Worm (Caenorhabditis elegans) whole organism, late embryonic: ENCODE results near the gene F16G10.13.

Source experiments
- C08G9.2 ChIP-seq: sonication (generic microtip); optimal IDR thresholded peaks from 2 replicates; lab custom pipeline; 2016; ENCODE audit warnings: mild to moderate bottlenecking, missing genetic modification characterization, moderate library complexity, missing compliant biosample characterization
- C38D4.7 ChIP-seq: fragments of 200-800 bp; sonication (Bioruptor generic); optimal IDR thresholded peaks from 2 replicates; lab custom pipeline; 2018; ENCODE audit warnings: mild to moderate bottlenecking, missing genetic modification characterization, moderate library complexity, missing compliant biosample characterization
- K02D7.2 ChIP-seq: sonication (generic microtip); optimal IDR thresholded peaks from 2 replicates; lab custom pipeline; 2017; ENCODE audit warnings: mild to moderate bottlenecking, missing genetic modification characterization, missing compliant biosample characterization
- K09A11.1 ChIP-seq: sonication (generic microtip); optimal IDR thresholded peaks from 2 replicates; lab custom pipeline; 2017; ENCODE audit warnings: antibody characterized with exemption, mild to moderate bottlenecking, missing genetic modification characterization, missing compliant biosample characterization; ENCODE audit not compliant: insufficient read depth
- ama-1 ChIP-seq: fragments of 150-350 bp; optimal IDR thresholded peaks from 2 replicates; lab custom pipeline; 2014
- ceh-18 ChIP-seq: sonication (generic microtip); optimal IDR thresholded peaks from 2 replicates; lab custom pipeline; 2016; ENCODE audit warnings: missing genetic modification characterization, missing compliant biosample characterization
- ceh-22 ChIP-seq: sonication (generic microtip); optimal IDR thresholded peaks from 2 replicates; lab custom pipeline; 2017; ENCODE audit warnings: missing biosample characterization, missing genetic modification characterization
- ceh-24 ChIP-seq: sonication (generic microtip); optimal IDR thresholded peaks from 2 replicates; lab custom pipeline; 2016; ENCODE audit warnings: mild to moderate bottlenecking, missing genetic modification characterization, missing compliant biosample characterization
- ceh-34 ChIP-seq: sonication (generic microtip); optimal IDR thresholded peaks from 2 replicates; lab custom pipeline; 2016; ENCODE audit warnings: mild to moderate bottlenecking, missing genetic modification characterization, missing compliant biosample characterization
- ceh-45 ChIP-seq: fragments of 200-800 bp; sonication (Bioruptor generic); IDR thresholded peaks from 2 replicates; pipeline ENCODE4 v1.3.6; 2022; ENCODE audit warnings: missing genetic modification reagents, missing genetic modification characterization, missing compliant biosample characterization
- ceh-48 ChIP-seq: sonication (generic microtip); optimal IDR thresholded peaks from 2 replicates; lab custom pipeline; 2016; ENCODE audit warnings: missing genetic modification characterization, inconsistent platforms, missing compliant biosample characterization
- ceh-6 ChIP-seq: fragments of 200-800 bp; sonication (Bioruptor generic); optimal IDR thresholded peaks from 2 replicates; lab custom pipeline; 2018; ENCODE audit warnings: mild to moderate bottlenecking, missing genetic modification characterization, missing compliant biosample characterization
- elt-2 ChIP-seq: sonication (generic microtip); optimal IDR thresholded peaks from 2 replicates; lab custom pipeline; 2016; ENCODE audit warnings: missing genetic modification reagents, missing genetic modification characterization, missing compliant biosample characterization
- eyg-1 ChIP-seq: sonication (generic microtip); optimal IDR thresholded peaks from 2 replicates; lab custom pipeline; 2016; ENCODE audit warnings: missing genotype, missing genetic modification characterization, missing compliant biosample characterization
- fkh-10 ChIP-seq: fragments of 150-350 bp; optimal IDR thresholded peaks from 2 replicates; lab custom pipeline; 2014; ENCODE audit warnings: missing biosample characterization, missing genetic modification reagents, missing genetic modification characterization
- gmeb-2 ChIP-seq: sonication (generic microtip); optimal IDR thresholded peaks from 2 replicates; lab custom pipeline; 2016; ENCODE audit warnings: missing genetic modification characterization, inconsistent platforms, missing compliant biosample characterization
- hlh-13 ChIP-seq: fragments of 200-800 bp; sonication (Bioruptor generic); optimal IDR thresholded peaks from 2 replicates; lab custom pipeline; 2018; ENCODE audit warnings: mild to moderate bottlenecking, missing genetic modification characterization, missing compliant biosample characterization
- hlh-15 ChIP-seq: sonication (generic microtip); optimal IDR thresholded peaks from 2 replicates; lab custom pipeline; 2016; ENCODE audit warnings: missing genetic modification characterization, missing compliant biosample characterization
- hlh-30 ChIP-seq: sonication (generic microtip); optimal IDR thresholded peaks from 2 replicates; lab custom pipeline; 2017; ENCODE audit warnings: antibody characterized with exemption, missing genetic modification characterization, missing compliant biosample characterization; ENCODE audit not compliant: insufficient read depth
- hlh-6 ChIP-seq: sonication (generic microtip); optimal IDR thresholded peaks from 2 replicates; lab custom pipeline; 2016; ENCODE audit warnings: missing genotype, missing genetic modification characterization, missing compliant biosample characterization
- hlh-8 ChIP-seq: sonication (generic microtip); optimal IDR thresholded peaks from 2 replicates; lab custom pipeline; 2016; ENCODE audit warnings: missing genotype, missing genetic modification characterization, missing compliant biosample characterization
- mec-3 ChIP-seq: sonication (generic microtip); optimal IDR thresholded peaks from 2 replicates; lab custom pipeline; 2016; ENCODE audit warnings: borderline replicate concordance, missing genetic modification characterization, missing compliant biosample characterization
- nhr-11 ChIP-seq: fragments of 150-350 bp; optimal IDR thresholded peaks from 2 replicates; lab custom pipeline; 2014; ENCODE audit warnings: missing biosample characterization, missing genetic modification characterization
- nhr-232 ChIP-seq: sonication (generic microtip); optimal IDR thresholded peaks from 2 replicates; lab custom pipeline; 2016; ENCODE audit warnings: missing genetic modification characterization, missing compliant biosample characterization
- odd-2 ChIP-seq: sonication (generic microtip); optimal IDR thresholded peaks from 2 replicates; lab custom pipeline; 2017; ENCODE audit warnings: antibody characterized with exemption, mild to moderate bottlenecking, missing genetic modification characterization, missing compliant biosample characterization
- pat-9 ChIP-seq: fragments of 200-800 bp; sonication (Bioruptor generic); optimal IDR thresholded peaks from 2 replicates; lab custom pipeline; 2018; ENCODE audit warnings: mild to moderate bottlenecking, missing genetic modification characterization, moderate library complexity, missing compliant biosample characterization
- pax-1 ChIP-seq: fragments of 150-350 bp; optimal IDR thresholded peaks from 2 replicates; lab custom pipeline; 2014; ENCODE audit warnings: missing biosample characterization, missing genetic modification characterization
- pqm-1 ChIP-seq: sonication (generic microtip); optimal IDR thresholded peaks from 2 replicates; lab custom pipeline; 2016; ENCODE audit warnings: missing genetic modification characterization, missing compliant biosample characterization
- rnt-1 ChIP-seq: sonication (generic microtip); optimal IDR thresholded peaks from 2 replicates; lab custom pipeline; 2016; ENCODE audit warnings: missing genetic modification characterization, missing compliant biosample characterization
- sox-2 ChIP-seq: fragments of 200-800 bp; sonication (Bioruptor generic); IDR thresholded peaks from 2 replicates; pipeline ENCODE4 v1.3.6; 2022; ENCODE audit warnings: missing genetic modification reagents, missing genetic modification characterization, missing compliant biosample characterization
- syd-9 ChIP-seq: sonication (generic microtip); optimal IDR thresholded peaks from 2 replicates; lab custom pipeline; 2016; ENCODE audit warnings: mild to moderate bottlenecking, missing genetic modification characterization, moderate library complexity, missing compliant biosample characterization
- tbx-2 ChIP-seq: sonication (generic microtip); optimal IDR thresholded peaks from 2 replicates; lab custom pipeline; 2016; ENCODE audit warnings: missing genetic modification characterization, missing compliant biosample characterization
- tbx-7 ChIP-seq: sonication (generic microtip); optimal IDR thresholded peaks from 2 replicates; lab custom pipeline; 2016; ENCODE audit warnings: missing genotype, missing genetic modification characterization, missing compliant biosample characterization
- ttx-3 ChIP-seq: sonication (generic microtip); optimal IDR thresholded peaks from 2 replicates; lab custom pipeline; 2016; ENCODE audit warnings: missing genetic modification reagents, missing genetic modification characterization, missing compliant biosample characterization
- unc-3 ChIP-seq, 2 experiments: fragments of 200-800 bp in 1 of 2; sonication (Bioruptor generic) in 1 of 2; sonication (generic microtip) in 1 of 2; conservative IDR thresholded peaks in 1 of 2; optimal IDR thresholded peaks in 1 of 2; 2 replicates each; pipeline versions ENCODE4 v1.3.6 to Lab custom; 2016 to 2022; ENCODE audit warnings: missing compliant biosample characterization in 2 of 2, missing genetic modification characterization in 2 of 2, missing genetic modification reagents in 1 of 2
- unc-86 ChIP-seq: sonication (generic microtip); optimal IDR thresholded peaks from 2 replicates; lab custom pipeline; 2016; ENCODE audit warnings: missing genetic modification characterization, missing compliant biosample characterization

F16G10.13 gene

ce11 chrII:2440312-2440711, 44.5 kb upstream of the F16G10.13 start:
- no peak for TF ChIP-seq pax-1 (tag; lab: Kevin White, UChicago)
- TF ChIP-seq hlh-8: no peak
- no peak for TF ChIP-seq odd-2 (tag; lab: Kevin White, UChicago)
- TF ChIP-seq hlh-15: no peak
- TF ChIP-seq nhr-11 (tag; lab: Kevin White, UChicago): no peak
- TF ChIP-seq fkh-10: no peak
- TF ChIP-seq nhr-232 (tag; lab: Kevin White, UChicago): no peak
- no peak for TF ChIP-seq ceh-45 (GFP tag; lab: Robert Waterston, UW)

- TF ChIP-seq C38D4.7 (no peak), unc-3 (GFP tag; conservative IDR thresholded peaks at IDR 0.05; lab: Robert Waterston, UW) (no peak), unc-3 (tag; optimal IDR thresholded peaks at IDR 0.05; lab: Kevin White, UChicago) (no peak), ttx-3 (no peak), ceh-48 (no peak), ceh-34 (tag; lab: Kevin White, UChicago) (no peak), ceh-22 (no peak), ama-1 (lab: Kevin White, UChicago) (no peak), hlh-8 (no peak), ceh-6 (GFP tag; lab: Kevin White, UChicago) (no peak), gmeb-2 (tag; lab: Kevin White, UChicago) (no peak), C08G9.2 (tag; lab: Kevin White, UChicago) (no peak), hlh-6 (no peak), eyg-1 (tag; lab: Kevin White, UChicago) (no peak), ceh-18 (tag; lab: Kevin White, UChicago) (no peak), mec-3 (tag; lab: Kevin White, UChicago) (no peak), hlh-13 (no peak), sox-2 (GFP tag; lab: Robert Waterston, UW) (no peak)
These were observed 43.2 kb upstream of the F16G10.13 start for ce11 chrII:2438944-2439343.

- TF ChIP-seq pat-9 (no peak), elt-2 (tag; lab: Kevin White, UChicago) (peak; percentile 11)
- TF ChIP-seq, all 69 proteins: peak for 1
These were observed 42.4 kb upstream of the F16G10.13 start for ce11 chrII:2438180-2438579.

- TF ChIP-seq rnt-1 (tag; lab: Kevin White, UChicago) (peak; percentile 95), unc-86 (tag; lab: Kevin White, UChicago) (no peak), tbx-2 (no peak)
These were observed 41.0 kb upstream of the F16G10.13 start for ce11 chrII:2436757-2437156.

ce11 chrII:2435566-2435965, 39.8 kb upstream of the F16G10.13 start:
- no peak for TF ChIP-seq unc-3 (GFP tag; conservative IDR thresholded peaks at IDR 0.05; lab: Robert Waterston, UW)
- TF ChIP-seq unc-3 (tag; optimal IDR thresholded peaks at IDR 0.05; lab: Kevin White, UChicago): no peak
- no peak for TF ChIP-seq hlh-30 (tag; lab: Kevin White, UChicago)
- no peak for TF ChIP-seq ceh-24 (tag; lab: Kevin White, UChicago)
- no peak for TF ChIP-seq hlh-13
- TF ChIP-seq K02D7.2 (tag; lab: Kevin White, UChicago): no peak
- TF ChIP-seq sox-2 (GFP tag; lab: Robert Waterston, UW): no peak
- no peak for TF ChIP-seq tbx-7
- TF ChIP-seq odd-2 (tag; lab: Kevin White, UChicago): no peak
- no peak for TF ChIP-seq tbx-2
- TF ChIP-seq pqm-1 (tag; lab: Kevin White, UChicago): no peak
- TF ChIP-seq syd-9 (tag; lab: Kevin White, UChicago): no peak
- no peak for TF ChIP-seq K09A11.1 (tag; lab: Kevin White, UChicago)
